Fruit fly (Drosophila melanogaster) whole organism, embryonic: ENCODE results near the gene Naam.

Experiments used
- Ada2b ChIP-seq: fragments of 200-800 bp; sonication (Bioruptor generic); IDR thresholded peaks from 2 replicates; pipeline ENCODE4 v1.3.6; 2022; ENCODE audit warnings: missing biosample characterization, missing genetic modification characterization
- BtbVII ChIP-seq: fragments of 200-800 bp; sonication (Bioruptor generic); optimal IDR thresholded peaks from 3 replicates; lab custom pipeline; 2017; ENCODE audit warnings: missing biosample characterization, mild to moderate bottlenecking, missing genetic modification characterization
- CG10267 ChIP-seq: fragments of 200-800 bp; sonication (Bioruptor generic); optimal IDR thresholded peaks from 2 replicates; lab custom pipeline; 2018; ENCODE audit warnings: missing biosample characterization, mild to moderate bottlenecking, missing genetic modification characterization, moderate library complexity
- CG10654 ChIP-seq: fragments of 200-800 bp; sonication (Bioruptor generic); optimal IDR thresholded peaks from 2 replicates; lab custom pipeline; 2016; ENCODE audit warnings: missing biosample characterization, missing genetic modification characterization
- CG10979 ChIP-seq: fragments of 200-800 bp; sonication (Bioruptor generic); optimal IDR thresholded peaks from 2 replicates; lab custom pipeline; 2018; ENCODE audit warnings: missing biosample characterization, mild to moderate bottlenecking, missing genetic modification characterization, moderate library complexity
- CG12299 ChIP-seq: fragments of 200-800 bp; sonication (Bioruptor generic); optimal IDR thresholded peaks from 2 replicates; lab custom pipeline; 2018; ENCODE audit warnings: missing biosample characterization, mild to moderate bottlenecking, missing genetic modification characterization
- CG12744 ChIP-seq: fragments of 200-800 bp; sonication (Bioruptor generic); optimal IDR thresholded peaks from 2 replicates; lab custom pipeline; 2016; ENCODE audit warnings: missing biosample characterization, missing genetic modification characterization
- CG12942 ChIP-seq: fragments of 200-800 bp; sonication (Bioruptor generic); optimal IDR thresholded peaks from 3 replicates; lab custom pipeline; 2016; ENCODE audit warnings: missing biosample characterization, missing genetic modification characterization
- CG13775 ChIP-seq: fragments of 200-800 bp; sonication (Bioruptor generic); optimal IDR thresholded peaks from 3 replicates; lab custom pipeline; 2017; ENCODE audit warnings: missing biosample characterization, mild to moderate bottlenecking, missing genetic modification characterization
- CG14667 ChIP-seq: fragments of 200-800 bp; sonication (Bioruptor generic); IDR thresholded peaks from 2 replicates; pipeline ENCODE4 v1.3.6; 2022; ENCODE audit warnings: missing biosample characterization, missing genetic modification characterization
- CG16813 ChIP-seq: fragments of 200-800 bp; sonication (Bioruptor generic); IDR thresholded peaks from 3 replicates; pipeline ENCODE4 v1.3.6; 2022; ENCODE audit warnings: missing biosample characterization, missing genetic modification characterization; ENCODE audit not compliant: partially characterized antibody
- CG17328 ChIP-seq: fragments of 200-800 bp; sonication (Bioruptor generic); IDR thresholded peaks from 2 replicates; pipeline ENCODE4 v1.3.6; 2022; ENCODE audit warnings: missing biosample characterization, missing genetic modification characterization
- CG31388 ChIP-seq: fragments of 200-800 bp; sonication (Bioruptor generic); optimal IDR thresholded peaks from 2 replicates; lab custom pipeline; 2016; ENCODE audit warnings: missing biosample characterization, missing genetic modification characterization
- CG3726 ChIP-seq: fragments of 200-800 bp; sonication (Bioruptor generic); IDR thresholded peaks from 3 replicates; pipeline ENCODE4, ENCODE4 v1.3.6; 2022; ENCODE audit warnings: missing biosample characterization, missing genetic modification characterization
- CG6272 ChIP-seq: fragments of 200-800 bp; sonication (Bioruptor generic); IDR thresholded peaks from 2 replicates; pipeline ENCODE4 v1.3.6; 2022; ENCODE audit warnings: missing biosample characterization, missing genetic modification characterization
- CG7987 ChIP-seq: fragments of 200-800 bp; sonication (Bioruptor generic); optimal IDR thresholded peaks from 2 replicates; lab custom pipeline; 2018; ENCODE audit warnings: missing biosample characterization, mild to moderate bottlenecking, missing genetic modification characterization, moderate library complexity
- CG9215 ChIP-seq: fragments of 200-800 bp; sonication (Bioruptor generic); IDR thresholded peaks from 2 replicates; pipeline ENCODE4 v1.3.6; 2022; ENCODE audit warnings: missing biosample characterization, missing genetic modification characterization
- CG9437 ChIP-seq: fragments of 200-800 bp; sonication (Bioruptor generic); optimal IDR thresholded peaks from 2 replicates; lab custom pipeline; 2018; ENCODE audit warnings: missing biosample characterization, mild to moderate bottlenecking, missing genetic modification characterization
- CTCF ChIP-seq: fragments of 200-800 bp; sonication (Bioruptor generic); optimal IDR thresholded peaks from 2 replicates; lab custom pipeline; 2017; ENCODE audit warnings: missing biosample characterization, mild to moderate bottlenecking, missing genetic modification characterization, moderate library complexity
- CkIIα-i1 ChIP-seq: fragments of 200-800 bp; sonication (Bioruptor generic); IDR thresholded peaks from 2 replicates; pipeline ENCODE4 v1.3.6; 2022; ENCODE audit warnings: missing biosample characterization, missing genetic modification characterization
- Dfd ChIP-seq, 2 experiments: fragments of >200 bp; optimal IDR thresholded peaks; 2 replicates each; lab custom pipeline; 2017; ENCODE audit warnings: missing biosample characterization in 2 of 2, missing genetic modification characterization in 2 of 2
- Doc3 ChIP-seq: fragments of 200-800 bp; sonication (Bioruptor generic); IDR thresholded peaks from 3 replicates; pipeline ENCODE4 v1.3.6; 2022; ENCODE audit warnings: missing biosample characterization, missing genetic modification characterization; ENCODE audit not compliant: partially characterized antibody
- Drgx ChIP-seq: fragments of 200-800 bp; sonication (Bioruptor generic); IDR thresholded peaks from 2 replicates; pipeline ENCODE4 v1.3.6; 2022; ENCODE audit warnings: missing biosample characterization, missing genetic modification characterization
- E2f2 ChIP-seq: fragments of 200-800 bp; sonication (Bioruptor generic); IDR thresholded peaks from 2 replicates; pipeline ENCODE4 v1.3.6; 2022; ENCODE audit warnings: missing biosample characterization, missing genetic modification characterization
- Eip74EF ChIP-seq, 2 experiments: fragments of 200-800 bp in 1 of 2; fragments of >200 bp in 1 of 2; sonication (Bioruptor generic) in 1 of 2; optimal IDR thresholded peaks; 2 replicates each; lab custom pipeline; 2017 to 2019; ENCODE audit warnings: missing biosample characterization in 2 of 2, missing genetic modification characterization in 2 of 2, mild to moderate bottlenecking in 1 of 2, moderate library complexity in 1 of 2
- Hmx ChIP-seq: fragments of 200-800 bp; sonication (Bioruptor generic); optimal IDR thresholded peaks from 2 replicates; lab custom pipeline; 2016; ENCODE audit warnings: missing biosample characterization, missing genetic modification characterization
- Lpt ChIP-seq: fragments of >200 bp; optimal IDR thresholded peaks from 2 replicates; lab custom pipeline; 2018; ENCODE audit warnings: missing biosample characterization, missing genetic modification characterization
- Oaz ChIP-seq: fragments of 200-800 bp; sonication (Bioruptor generic); IDR thresholded peaks from 2 replicates; pipeline ENCODE4 v1.3.6; 2022; ENCODE audit warnings: missing biosample characterization, missing genetic modification characterization
- Ravus ChIP-seq: fragments of 200-800 bp; sonication (Bioruptor generic); IDR thresholded peaks from 2 replicates; pipeline ENCODE4 v1.3.6; 2022; ENCODE audit warnings: missing biosample characterization, missing genetic modification characterization
- Rx ChIP-seq: fragments of 200-800 bp; sonication (Bioruptor generic); IDR thresholded peaks from 2 replicates; pipeline ENCODE4 v1.3.6; 2022; ENCODE audit warnings: missing biosample characterization, missing genetic modification characterization
- Sry-β ChIP-seq: fragments of 200-800 bp; sonication (Bioruptor generic); optimal IDR thresholded peaks from 2 replicates; lab custom pipeline; 2018; ENCODE audit warnings: missing biosample characterization, mild to moderate bottlenecking, missing genetic modification characterization, moderate library complexity
- ac ChIP-seq: fragments of 200-800 bp; sonication (Bioruptor generic); optimal IDR thresholded peaks from 3 replicates; lab custom pipeline; 2017; ENCODE audit warnings: missing biosample characterization, mild to moderate bottlenecking, missing genetic modification characterization
- bbx ChIP-seq: fragments of 200-800 bp; sonication (Bioruptor generic); IDR thresholded peaks from 2 replicates; pipeline ENCODE4 v1.3.6; 2022; ENCODE audit warnings: missing biosample characterization, missing genetic modification characterization; ENCODE audit not compliant: partially characterized antibody
- bowl ChIP-seq: fragments of 200-800 bp; sonication (Bioruptor generic); IDR thresholded peaks from 2 replicates; pipeline ENCODE4 v1.3.6; 2022; ENCODE audit warnings: missing biosample characterization, missing genetic modification characterization
- crp ChIP-seq, 2 experiments: fragments of 200-800 bp; sonication (Bioruptor generic); optimal IDR thresholded peaks; 2 replicates in 1 of 2; 3 replicates in 1 of 2; lab custom pipeline; 2017; ENCODE audit warnings: missing biosample characterization in 2 of 2, missing genetic modification characterization in 2 of 2, mild to moderate bottlenecking in 1 of 2, moderate library complexity in 1 of 2
- dimm ChIP-seq: fragments of 200-800 bp; sonication (Bioruptor generic); IDR thresholded peaks from 2 replicates; pipeline ENCODE4 v1.3.6; 2022; ENCODE audit warnings: missing biosample characterization, missing genetic modification characterization
- fd102C ChIP-seq: fragments of 200-800 bp; sonication (Bioruptor generic); optimal IDR thresholded peaks from 2 replicates; lab custom pipeline; 2018; ENCODE audit warnings: missing biosample characterization, mild to moderate bottlenecking, missing genetic modification characterization, moderate library complexity
- fd96Cb ChIP-seq: fragments of 200-800 bp; sonication (Bioruptor generic); optimal IDR thresholded peaks from 2 replicates; lab custom pipeline; 2018; ENCODE audit warnings: missing biosample characterization, mild to moderate bottlenecking, missing genetic modification characterization, moderate library complexity
- gfzf ChIP-seq: fragments of 200-800 bp; sonication (Bioruptor generic); optimal IDR thresholded peaks from 2 replicates; lab custom pipeline; 2016; ENCODE audit warnings: missing biosample characterization, mild to moderate bottlenecking, missing genetic modification characterization, moderate library complexity
- hbn ChIP-seq: fragments of 200-800 bp; sonication (Bioruptor generic); IDR thresholded peaks from 2 replicates; pipeline ENCODE4 v1.3.6; 2022; ENCODE audit warnings: missing biosample characterization, missing genetic modification characterization; ENCODE audit not compliant: partially characterized antibody
- jumu ChIP-seq: fragments of 200-800 bp; sonication (Bioruptor generic); optimal IDR thresholded peaks from 3 replicates; lab custom pipeline; 2016; ENCODE audit warnings: missing biosample characterization, missing genetic modification characterization
- nau ChIP-seq: fragments of 200-800 bp; sonication (Bioruptor generic); optimal IDR thresholded peaks from 3 replicates; lab custom pipeline; 2017; ENCODE audit warnings: missing biosample characterization, mild to moderate bottlenecking, missing genetic modification characterization, missing genetic modification reagents
- oc ChIP-seq: fragments of 200-800 bp; sonication (Bioruptor generic); optimal IDR thresholded peaks from 2 replicates; lab custom pipeline; 2018; ENCODE audit warnings: missing biosample characterization, mild to moderate bottlenecking, missing genetic modification characterization, moderate library complexity
- odd ChIP-seq: fragments of 200-800 bp; sonication (Bioruptor generic); optimal IDR thresholded peaks from 2 replicates; lab custom pipeline; 2017; ENCODE audit warnings: missing biosample characterization, mild to moderate bottlenecking, missing genetic modification characterization
- pros ChIP-seq: fragments of 200-800 bp; sonication (Bioruptor generic); optimal IDR thresholded peaks from 3 replicates; lab custom pipeline; 2019; ENCODE audit warnings: missing biosample characterization, mild to moderate bottlenecking, missing genetic modification characterization, moderate library complexity
- sens-2 ChIP-seq: fragments of 200-800 bp; sonication (Bioruptor generic); IDR thresholded peaks from 2 replicates; pipeline ENCODE4 v1.3.6; 2022; ENCODE audit warnings: missing biosample characterization, missing genetic modification characterization
- slp2 ChIP-seq: fragments of 200-800 bp; sonication (Bioruptor generic); optimal IDR thresholded peaks from 2 replicates; lab custom pipeline; 2016; ENCODE audit warnings: missing biosample characterization, missing genetic modification characterization
- sna ChIP-seq: fragments of 200-800 bp; sonication (Bioruptor generic); IDR thresholded peaks from 2 replicates; pipeline ENCODE4 v1.3.6; 2022; ENCODE audit warnings: missing biosample characterization, missing genetic modification characterization; ENCODE audit not compliant: partially characterized antibody
- so ChIP-seq: fragments of 200-800 bp; sonication (Bioruptor generic); IDR thresholded peaks from 3 replicates; pipeline ENCODE4 v1.3.6; 2022; ENCODE audit warnings: missing biosample characterization, missing genetic modification characterization
- sqz ChIP-seq: fragments of 200-800 bp; sonication (Bioruptor generic); optimal IDR thresholded peaks from 3 replicates; lab custom pipeline; 2018; ENCODE audit warnings: missing biosample characterization, mild to moderate bottlenecking, missing genetic modification characterization
- tx ChIP-seq: fragments of 200-800 bp; sonication (Bioruptor generic); optimal IDR thresholded peaks from 2 replicates; lab custom pipeline; 2016; ENCODE audit warnings: missing biosample characterization, missing genetic modification characterization

The Naam gene

dm6 chr3R:19623606-19624005 lies 47.6 kb upstream of the Naam start (continued):
- no peak for TF ChIP-seq CG6272 (GFP tag; lab: Robert Waterston, UW)
- TF ChIP-seq CG10654 (GFP tag; lab: Kevin White, UChicago), result peak; percentile 23
- no peak; the same call in 1 of the 2 replicates for TF ChIP-seq Ravus (GFP tag; lab: Robert Waterston, UW)
- no peak for TF ChIP-seq hbn (GFP tag; lab: Robert Waterston, UW)
- TF ChIP-seq CG12299, result no peak
- TF ChIP-seq CG13775 (GFP tag; lab: Kevin White, UChicago), result no peak
- peak; percentile 48 for TF ChIP-seq oc (tag; lab: Kevin White, UChicago)
- TF ChIP-seq dimm (GFP tag; lab: Robert Waterston, UW), result 0 out of 2 replicates have a peak, but pooled peaks have one; percentile 33
- TF ChIP-seq CG12942, result peak; percentile 44
- TF ChIP-seq pros (GFP tag; lab: Kevin White, UChicago), result no peak
- peak; percentile 59; the same call in 1 of the 2 replicates for TF ChIP-seq CkIIα-i1 (GFP tag; lab: Robert Waterston, UW)
- peak in 1 of 2 experiments; percentile 28 for TF ChIP-seq Eip74EF (GFP tag; optimal IDR thresholded peaks at IDR 0.05; lab: Kevin White, UChicago)
- TF ChIP-seq sna (GFP tag; lab: Robert Waterston, UW), result no peak
- TF ChIP-seq CG9215 (GFP tag; lab: Robert Waterston, UW), result no peak; the same call in 1 of the 2 replicates
- no peak; the same call in 1 of the 2 replicates for TF ChIP-seq E2f2 (GFP tag; lab: Robert Waterston, UW)
- TF ChIP-seq gfzf (GFP tag; lab: Kevin White, UChicago), result no peak
- TF ChIP-seq nau (GFP tag; lab: Kevin White, UChicago), result peak; percentile 56
- TF ChIP-seq Doc3 (GFP tag; lab: Robert Waterston, UW), result no peak
- no peak for TF ChIP-seq Lpt (GFP tag; lab: Kevin White, UChicago)
- no peak for TF ChIP-seq bowl (GFP tag; lab: Robert Waterston, UW)
- TF ChIP-seq ac, result no peak
- no peak for TF ChIP-seq Oaz (GFP tag; lab: Robert Waterston, UW)
- no peak for TF ChIP-seq BtbVII (GFP tag; lab: Kevin White, UChicago)
- peak; percentile 72 for TF ChIP-seq Drgx (GFP tag; lab: Robert Waterston, UW)
- no peak for TF ChIP-seq Dfd (GFP tag; optimal IDR thresholded peaks at IDR 0.05; lab: Kevin White, UChicago)
- TF ChIP-seq bbx (GFP tag; lab: Robert Waterston, UW), result no peak
- peak; percentile 62 for TF ChIP-seq fd96Cb (tag; lab: Kevin White, UChicago)
- TF ChIP-seq jumu (GFP tag; lab: Kevin White, UChicago), result peak; percentile 18
- TF ChIP-seq sqz (GFP tag; lab: Kevin White, UChicago), result no peak
- TF ChIP-seq CG16813, result no peak
- no peak for TF ChIP-seq crp (GFP tag; optimal IDR thresholded peaks at IDR 0.05; lab: Kevin White, UChicago)
- no peak for TF ChIP-seq Hmx (GFP tag; lab: Kevin White, UChicago)
- TF ChIP-seq CG10267 (tag; lab: Kevin White, UChicago), result peak; percentile 33
- peak; percentile 58; the same call in 1 of the 3 replicates for TF ChIP-seq so (GFP tag; lab: Robert Waterston, UW)
- TF ChIP-seq slp2, result peak; percentile 36
- TF ChIP-seq CG3726 (GFP tag; lab: Robert Waterston, UW), result peak; percentile 55; the same call in 1 of the 3 replicates
- no peak for TF ChIP-seq CG7987
- TF ChIP-seq CG12744 (GFP tag; lab: Kevin White, UChicago), result peak; percentile 46
- TF ChIP-seq Sry-β, result no peak
- TF ChIP-seq CG14667 (GFP tag; lab: Robert Waterston, UW), result no peak
- TF ChIP-seq CG31388 (GFP tag; lab: Kevin White, UChicago), result peak; percentile 28
- TF ChIP-seq CTCF (GFP tag; lab: Kevin White, UChicago), result no peak
- peak; percentile 60; the same call in 1 of the 2 replicates for TF ChIP-seq Rx (GFP tag; lab: Robert Waterston, UW)
- TF ChIP-seq CG10979, result peak; percentile 56
- peak; percentile 57; the same call in 1 of the 2 replicates for TF ChIP-seq CG17328 (GFP tag; lab: Robert Waterston, UW)
- TF ChIP-seq odd, result no peak
- peak; percentile 26 for TF ChIP-seq CG9437 (GFP tag; lab: Kevin White, UChicago)
- no peak for TF ChIP-seq fd102C (GFP tag; lab: Kevin White, UChicago)
- TF ChIP-seq tx (GFP tag; lab: Kevin White, UChicago), result peak; percentile 40
- TF ChIP-seq Ada2b (GFP tag; lab: Robert Waterston, UW), result peak; percentile 75
- TF ChIP-seq sens-2 (GFP tag; lab: Robert Waterston, UW), result peak; percentile 57; the same call in 1 of the 2 replicates
